Worm (Caenorhabditis elegans): Measurements from ENCODE around the gene F48F5.8.

Gene F48F5.8

DNA sequence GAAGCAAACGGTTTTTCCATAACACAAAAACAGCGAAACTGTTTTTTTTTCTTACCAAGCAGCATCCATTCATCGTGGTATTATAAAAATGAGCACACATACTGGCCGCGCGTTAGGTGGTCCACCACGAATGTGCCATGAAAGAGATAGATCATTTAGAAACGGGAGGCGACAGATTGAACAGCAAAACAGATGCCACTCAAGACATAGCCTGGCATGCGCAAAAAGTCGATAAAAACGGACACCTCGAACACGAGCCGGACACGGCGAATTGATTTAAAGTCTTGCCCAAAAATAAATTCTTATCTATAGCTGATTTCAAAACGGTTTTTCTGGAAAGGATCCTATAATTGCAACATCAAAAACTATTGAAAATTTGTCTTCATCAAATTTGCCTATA is 32.0 kb downstream of the F48F5.8 start:
- TF ChIP-seq ztf-23 (GFP tag; IDR thresholded peaks at IDR 0.05): 0 out of 2 replicates have a peak, but pooled peaks have one; percentile 30
- 0 out of 2 replicates have a peak, but pooled peaks have one; percentile 31 for TF ChIP-seq T22C8.4 (GFP tag; IDR thresholded peaks at IDR 0.05)
- TF ChIP-seq klf-2 (GFP tag; conservative IDR thresholded peaks at IDR 0.05): no peak
- TF ChIP-seq cog-1 (tag; optimal IDR thresholded peaks at IDR 0.05): no peak
- no peak for TF ChIP-seq ref-1 (GFP tag; conservative IDR thresholded peaks at IDR 0.05)

DNA sequence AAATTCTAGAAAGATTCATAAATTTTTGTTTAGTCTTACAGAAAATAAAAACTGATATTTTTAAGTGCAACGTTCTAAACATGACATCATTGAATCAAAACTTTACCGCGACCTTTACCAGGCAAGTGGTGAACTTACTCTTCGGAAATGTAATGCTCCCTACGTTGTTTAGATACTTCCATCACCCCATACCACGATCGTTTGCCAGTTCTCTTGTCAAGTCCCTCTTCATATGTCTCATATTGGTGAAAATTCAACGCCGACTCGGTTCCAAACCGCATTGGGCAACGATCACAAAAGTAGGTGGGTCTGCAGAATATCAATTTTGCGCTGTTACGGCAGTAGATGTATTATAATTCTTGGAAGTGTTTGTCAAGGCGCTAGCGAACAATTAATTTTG is 35.7 kb downstream of the F48F5.8 start, which contains the start of gene B0250.18:
B0250.18 (minus strand) TSS at position 101 of the 400 bp plus-strand sequence.
- TF ChIP-seq ztf-23 (GFP tag; IDR thresholded peaks at IDR 0.05) (no peak), ztf-29 (GFP tag; IDR thresholded peaks at IDR 0.05) (no peak), klf-2 (GFP tag; conservative IDR thresholded peaks at IDR 0.05) (no peak), cog-1 (tag; optimal IDR thresholded peaks at IDR 0.05) (no peak), T22C8.4 (GFP tag; IDR thresholded peaks at IDR 0.05) (no peak), flt-1 (GFP tag; IDR thresholded peaks at IDR 0.05) (no peak), tab-1 (GFP tag; IDR thresholded peaks at IDR 0.05) (no peak), ref-1 (GFP tag; conservative IDR thresholded peaks at IDR 0.05) (no peak), med-1 (GFP tag; optimal IDR thresholded peaks at IDR 0.05; ENCODE audit: insufficient read depth) (no peak)

DNA sequence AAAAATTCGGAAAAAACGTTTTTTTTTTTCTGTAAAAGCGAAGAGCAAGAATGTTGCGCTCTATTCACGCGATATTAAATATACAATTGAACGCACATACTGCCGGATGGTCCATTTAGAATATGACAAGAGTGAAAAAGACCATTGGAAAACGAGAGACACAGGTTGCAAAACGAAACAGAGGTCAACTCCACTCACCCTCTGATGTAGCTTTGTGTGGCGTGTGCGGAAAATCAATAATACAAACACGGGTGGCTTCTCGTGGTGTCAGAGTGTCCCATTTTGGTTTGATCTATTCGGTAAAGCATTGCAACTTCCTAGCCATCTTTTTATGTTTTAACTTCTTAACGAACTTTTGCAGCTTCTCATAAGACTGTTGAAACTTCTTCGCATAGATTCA is 39.6 kb downstream of the F48F5.8 start:
- TF ChIP-seq T22C8.4 (GFP tag; IDR thresholded peaks at IDR 0.05) (peak; percentile 61), ztf-29 (GFP tag; IDR thresholded peaks at IDR 0.05) (no peak)

DNA sequence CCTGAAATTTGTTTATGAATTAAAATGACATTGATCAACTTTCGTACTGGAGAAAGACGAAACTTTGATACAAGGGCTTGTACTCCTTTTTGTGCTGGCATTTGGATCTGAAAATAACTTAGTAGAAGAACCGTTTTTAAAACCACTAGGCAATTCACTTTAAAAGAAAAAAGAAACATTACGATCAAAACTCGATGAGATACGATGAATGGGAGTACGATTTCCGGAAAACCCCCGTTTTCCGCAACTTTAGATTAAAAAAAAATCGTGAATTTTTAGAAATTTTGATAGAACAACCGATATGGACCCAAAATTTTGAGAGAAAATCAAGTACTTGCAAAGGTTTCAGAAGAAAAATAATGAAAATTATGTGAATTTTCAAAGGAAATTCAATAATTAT is 45.2 kb downstream of the F48F5.8 start, which contains the start of gene B0250.8:
B0250.8 (minus strand) TSS at position 101 of the 400 bp plus-strand sequence.
- no peak for TF ChIP-seq med-1 (GFP tag; optimal IDR thresholded peaks at IDR 0.05; ENCODE audit: insufficient read depth)
- no peak for TF ChIP-seq klf-2 (GFP tag; conservative IDR thresholded peaks at IDR 0.05)
- TF ChIP-seq ref-1 (GFP tag; conservative IDR thresholded peaks at IDR 0.05): no peak
- TF ChIP-seq T22C8.4 (GFP tag; IDR thresholded peaks at IDR 0.05): no peak
- TF ChIP-seq ztf-23 (GFP tag; IDR thresholded peaks at IDR 0.05): no peak
- no peak for TF ChIP-seq cog-1 (tag; optimal IDR thresholded peaks at IDR 0.05)
- no peak for TF ChIP-seq tab-1 (GFP tag; IDR thresholded peaks at IDR 0.05)
- no peak for TF ChIP-seq flt-1 (GFP tag; IDR thresholded peaks at IDR 0.05)
- no peak for TF ChIP-seq ztf-29 (GFP tag; IDR thresholded peaks at IDR 0.05)

Measured in whole organism, midembryonic.